Worm (Caenorhabditis elegans) whole organism, L1 larva: ENCODE data around the gene nud-1.

Source experiments
- F16B12.6 ChIP-seq: fragments of 150-350 bp; optimal IDR thresholded peaks from 2 replicates; lab custom pipeline; 2014; ENCODE audit warnings: missing biosample characterization, missing genetic modification characterization
- ama-1 ChIP-seq: fragments of 150-350 bp; optimal IDR thresholded peaks from 2 replicates; lab custom pipeline; 2014
- mdl-1 ChIP-seq, 2 experiments: fragments of 150-350 bp; optimal IDR thresholded peaks; 2 replicates each; lab custom pipeline; 2014 to 2017; ENCODE audit warnings: missing biosample characterization in 2 of 2, missing genetic modification characterization in 2 of 2, inconsistent platforms in 1 of 2
- mep-1 ChIP-seq: fragments of 150-350 bp; optimal IDR thresholded peaks from 2 replicates; lab custom pipeline; 2014; ENCODE audit warnings: missing biosample characterization, missing genetic modification characterization
- nhr-12 ChIP-seq: sonication (generic microtip); optimal IDR thresholded peaks from 2 replicates; lab custom pipeline; 2017; ENCODE audit warnings: missing biosample characterization, missing genetic modification characterization
- rnt-1 ChIP-seq: sonication (generic microtip); optimal IDR thresholded peaks from 2 replicates; lab custom pipeline; 2016; ENCODE audit warnings: mild to moderate bottlenecking, missing genetic modification characterization, moderate library complexity, missing compliant biosample characterization

- no peak for TF ChIP-seq rnt-1 (tag; lab: Kevin White, UChicago)
- TF ChIP-seq F16B12.6 = no peak
- no peak for TF ChIP-seq ama-1
- TF ChIP-seq nhr-12 (tag; lab: Kevin White, UChicago) = no peak
- no peak for TF ChIP-seq mep-1 (tag; lab: Kevin White, UChicago)
- TF ChIP-seq mdl-1 (tag; optimal IDR thresholded peaks at IDR 0.05; lab: Kevin White, UChicago) = no peak
These were observed 26.7 kb upstream of the nud-1 start for ce11 chrIII:13314636-13315035.
